Worm (Caenorhabditis elegans) whole organism, early embryonic: ENCODE data around the gene dpy-22.

ENCODE experiments used
- ama-1 ChIP-seq: fragments of 150-350 bp; optimal IDR thresholded peaks from 2 replicates; lab custom pipeline; 2014
- ets-7 ChIP-seq: sonication (generic microtip); optimal IDR thresholded peaks from 2 replicates; lab custom pipeline; 2016; ENCODE audit warnings: missing genotype, missing genetic modification characterization, missing compliant biosample characterization

- TF ChIP-seq ets-7 (tag; lab: Kevin White, UChicago) (no peak), ama-1 (lab: Kevin White, UChicago) (no peak)
Measured at ce11 chrX:9796063-9796462, 26.0 kb downstream of the dpy-22 start.
